Worm (Caenorhabditis elegans): ENCODE measurements around the gene B0218.7.

DNA sequence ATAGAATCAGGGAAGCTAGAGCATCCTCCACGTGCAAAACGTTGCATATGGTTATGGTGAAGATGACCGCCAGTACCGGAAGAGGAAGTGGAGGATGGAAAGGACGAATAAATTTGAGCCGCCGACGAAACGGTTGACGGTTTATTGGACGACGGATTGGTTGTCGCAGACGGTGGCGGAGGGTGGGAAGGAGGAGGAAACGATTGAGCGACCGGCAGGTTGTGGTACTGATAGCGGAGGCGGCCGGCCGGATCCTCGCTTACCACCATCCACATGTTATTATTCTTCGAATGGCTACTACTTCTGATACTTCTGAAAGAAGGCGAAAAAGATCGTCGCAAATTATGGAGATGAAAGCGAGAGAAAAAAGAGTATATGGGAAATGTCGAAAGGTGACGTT lies 27.0 kb upstream of the B0218.7 start:
- TF ChIP-seq med-1 (GFP tag; optimal IDR thresholded peaks at IDR 0.05; ENCODE audit: insufficient read depth) = no peak
- no peak for TF ChIP-seq ref-1 (GFP tag; conservative IDR thresholded peaks at IDR 0.05)
- no peak for TF ChIP-seq ztf-29 (GFP tag; IDR thresholded peaks at IDR 0.05)
- TF ChIP-seq T22C8.4 (GFP tag; IDR thresholded peaks at IDR 0.05) = no peak
- no peak for TF ChIP-seq cog-1 (tag; optimal IDR thresholded peaks at IDR 0.05)
- no peak for TF ChIP-seq flt-1 (GFP tag; IDR thresholded peaks at IDR 0.05)
- no peak for TF ChIP-seq ztf-23 (GFP tag; IDR thresholded peaks at IDR 0.05)
- no peak for TF ChIP-seq tab-1 (GFP tag; IDR thresholded peaks at IDR 0.05)

All from whole organism, midembryonic.